Fruit fly (Drosophila melanogaster) whole organism, prepupa: ENCODE data around the gene Fas3.

Source experiments
- Blimp-1 ChIP-seq: fragments of 200-800 bp; sonication (Bioruptor generic); optimal IDR thresholded peaks from 3 replicates; lab custom pipeline; 2017; ENCODE audit warnings: missing biosample characterization, missing genetic modification characterization, mild to moderate bottlenecking, moderate library complexity, missing genetic modification reagents
- CG1621 ChIP-seq: fragments of 200-800 bp; sonication (Bioruptor generic); optimal IDR thresholded peaks from 3 replicates; lab custom pipeline; 2018; ENCODE audit warnings: missing biosample characterization, mild to moderate bottlenecking, missing genetic modification characterization
- CG34406 ChIP-seq: fragments of 200-800 bp; sonication (Bioruptor generic); optimal IDR thresholded peaks from 3 replicates; lab custom pipeline; 2016; ENCODE audit warnings: missing biosample characterization, missing genetic modification characterization
- CG6163 ChIP-seq: fragments of 200-800 bp; sonication (Bioruptor generic); IDR thresholded peaks from 3 replicates; pipeline ENCODE4 v1.3.6; 2022; ENCODE audit warnings: missing biosample characterization, missing genetic modification characterization
- CG9139 ChIP-seq: fragments of 200-800 bp; sonication (Bioruptor generic); optimal IDR thresholded peaks from 3 replicates; lab custom pipeline; 2017; ENCODE audit warnings: missing biosample characterization, mild to moderate bottlenecking, missing genetic modification characterization
- Eip93F ChIP-seq: fragments of 200-800 bp; sonication (Bioruptor generic); optimal IDR thresholded peaks from 2 replicates; lab custom pipeline; 2016; ENCODE audit warnings: missing biosample characterization, mild to moderate bottlenecking, missing genetic modification characterization
- Gug ChIP-seq: fragments of 200-800 bp; sonication (Bioruptor generic); IDR thresholded peaks from 2 replicates; pipeline ENCODE4 v1.3.6; 2022; ENCODE audit warnings: missing biosample characterization, missing genetic modification characterization
- dac ChIP-seq: fragments of 200-800 bp; sonication (Bioruptor generic); optimal IDR thresholded peaks from 2 replicates; lab custom pipeline; 2017; ENCODE audit warnings: missing biosample characterization, mild to moderate bottlenecking, missing genetic modification characterization

dm6 chr2L:18369582-18369981, 49.7 kb downstream of the Fas3 start:
- no peak for TF ChIP-seq Eip93F (GFP tag; lab: Kevin White, UChicago)
- TF ChIP-seq CG9139 = no peak
- TF ChIP-seq Blimp-1 = no peak
- TF ChIP-seq CG34406 = no peak
- no peak for TF ChIP-seq CG6163
- TF ChIP-seq dac = no peak
- no peak for TF ChIP-seq Gug (GFP tag; lab: Robert Waterston, UW)
- TF ChIP-seq CG1621 (tag; lab: Kevin White, UChicago) = no peak
